Fruit fly (Drosophila melanogaster): Measurements from ENCODE around the gene CG16820.
A peak's percentile ranks its signal among the peaks of the same experiment; 100 is the strongest.

The CG16820 gene

dm6 chr2L:13219281-13220092 is 26.5 kb upstream of the CG16820 start, which contains the start of the genes CG9426 and mRF1 (continued):
- TF ChIP-seq Trl (optimal IDR thresholded peaks at IDR 0.05) (no peak), Trl (GFP tag; optimal IDR thresholded peaks at IDR 0.05) (peak; percentile 10), NFAT (GFP tag; IDR thresholded peaks at IDR 0.05) (no peak), croc (GFP tag; conservative IDR thresholded peaks at IDR 0.05) (no peak), Rfx (GFP tag; IDR thresholded peaks at IDR 0.05) (peak; percentile 42), aop (GFP tag; IDR thresholded peaks at IDR 0.05) (no peak), CG16813 (GFP tag; IDR thresholded peaks at IDR 0.05; ENCODE audit: partially characterized antibody) (peak; percentile 100), pros (GFP tag; optimal IDR thresholded peaks at IDR 0.05) (no peak), stc (GFP tag; IDR thresholded peaks at IDR 0.05) (no peak), CG15073 (GFP tag; optimal IDR thresholded peaks at IDR 0.05) (no peak), CG12299 (tag; optimal IDR thresholded peaks at IDR 0.05) (no peak), CG18599 (GFP tag; optimal IDR thresholded peaks at IDR 0.05) (no peak), CG14965 (GFP tag; optimal IDR thresholded peaks at IDR 0.05; ENCODE audit: borderline replicate concordance) (no peak), cg (GFP tag; optimal IDR thresholded peaks at IDR 0.05) (peak; percentile 53), nmo (GFP tag; optimal IDR thresholded peaks at IDR 0.05) (peak; percentile 50), CG12942 (GFP tag; optimal IDR thresholded peaks at IDR 0.05) (no peak), CG11695 (GFP tag; IDR thresholded peaks at IDR 0.05) (no peak), luna (GFP tag; optimal IDR thresholded peaks at IDR 0.05) (no peak), Atf-2 (GFP tag; optimal IDR thresholded peaks at IDR 0.05) (no peak), CG6254 (GFP tag; optimal IDR thresholded peaks at IDR 0.05) (no peak), stwl (tag; optimal IDR thresholded peaks at IDR 0.05) (peak; percentile 73), yki (optimal IDR thresholded peaks at IDR 0.05) (no peak), vnd (GFP tag; IDR thresholded peaks at IDR 0.05; ENCODE audit: partially characterized antibody) (peak; percentile 95), D19A (tag; optimal IDR thresholded peaks at IDR 0.05) (no peak), ab (GFP tag; optimal IDR thresholded peaks at IDR 0.05) (no peak), sr (GFP tag; IDR thresholded peaks at IDR 0.05) (peak; percentile 18; the same call in 1 of the 3 replicates), dm (GFP tag; optimal IDR thresholded peaks at IDR 0.05) (peak; percentile 24), CG18011 (GFP tag; optimal IDR thresholded peaks at IDR 0.05) (peak; percentile 13)

- peak; percentile 82 for TF ChIP-seq CG12659 (GFP tag; optimal IDR thresholded peaks at IDR 0.05)
- peak; percentile 60 for TF ChIP-seq CG12942 (GFP tag; optimal IDR thresholded peaks at IDR 0.05)
- TF ChIP-seq CG18764 (GFP tag; optimal IDR thresholded peaks at IDR 0.05): peak; percentile 47
- TF ChIP-seq bsh (GFP tag; optimal IDR thresholded peaks at IDR 0.05): peak in 1 of 2 experiments; percentile 79
- peak; percentile 43 for TF ChIP-seq CG2202 (tag; optimal IDR thresholded peaks at IDR 0.05)
- 0 out of 2 replicates have a peak, but pooled peaks have one; percentile 16 for TF ChIP-seq sisA (GFP tag; IDR thresholded peaks at IDR 0.05)
- TF ChIP-seq sens (GFP tag): peak; percentile 94
- peak; percentile 43 for TF ChIP-seq dm (GFP tag; optimal IDR thresholded peaks at IDR 0.05)
- TF ChIP-seq Med (GFP tag): peak; percentile 84
- peak; percentile 42; the same call in 1 of the 3 replicates for TF ChIP-seq HLH4C (GFP tag; IDR thresholded peaks at IDR 0.05; ENCODE audit: partially characterized antibody)
- peak; percentile 48 for TF ChIP-seq Meics (GFP tag; optimal IDR thresholded peaks at IDR 0.05)
- peak; percentile 71; the same call in 2 of the 3 replicates for TF ChIP-seq zfh1 (GFP tag; IDR thresholded peaks at IDR 0.05)
- TF ChIP-seq CG4820 (GFP tag; optimal IDR thresholded peaks at IDR 0.05): peak; percentile 53
- peak; percentile 48 for TF ChIP-seq Camta (GFP tag; optimal IDR thresholded peaks at IDR 0.05)
- TF ChIP-seq oc (tag; optimal IDR thresholded peaks at IDR 0.05): peak; percentile 52
- peak; percentile 76 for TF ChIP-seq Dref (GFP tag; IDR thresholded peaks at IDR 0.05)
- TF ChIP-seq CG6654 (GFP tag; optimal IDR thresholded peaks at IDR 0.05): no peak
- peak; percentile 49 for TF ChIP-seq CG7271 (tag; optimal IDR thresholded peaks at IDR 0.05)
- TF ChIP-seq Oli (tag; optimal IDR thresholded peaks at IDR 0.05): peak; percentile 42
- TF ChIP-seq CG13624 (GFP tag; optimal IDR thresholded peaks at IDR 0.05): peak; percentile 31
- peak; percentile 78 for TF ChIP-seq row (GFP tag; IDR thresholded peaks at IDR 0.05)
- TF ChIP-seq CG16813 (GFP tag; IDR thresholded peaks at IDR 0.05; ENCODE audit: partially characterized antibody): peak; percentile 63; the same call in 2 of the 3 replicates
- TF ChIP-seq wdn (GFP tag; IDR thresholded peaks at IDR 0.05): peak; percentile 41; the same call in 1 of the 2 replicates
- peak; percentile 60 for TF ChIP-seq CG1602 (GFP tag; optimal IDR thresholded peaks at IDR 0.05)
- TF ChIP-seq crol (GFP tag; IDR thresholded peaks at IDR 0.05): no peak
These were observed 23.8 kb upstream of the CG16820 start, which contains the start of the genes Ski6 and CG16812 for dm6 chr2L:13222225-13222648. TSS of gene Ski6 (minus strand) at chr2L:13222429. TSS of gene CG16812 (plus strand) at chr2L:13222587.

Data from whole organism, embryonic.